Worm (Caenorhabditis elegans) whole organism, L4 larva: ENCODE results near the gene B0334.4.

ENCODE experiments used
- D1046.2 ChIP-seq: fragments of 200-800 bp; sonication (Bioruptor generic); IDR thresholded peaks from 2 replicates; pipeline ENCODE4 v1.3.6; 2022; ENCODE audit warnings: missing genetic modification characterization, missing compliant biosample characterization
- F10B5.3 ChIP-seq: sonication (generic microtip); optimal IDR thresholded peaks from 2 replicates; lab custom pipeline; 2016; ENCODE audit warnings: mild to moderate bottlenecking, missing genetic modification characterization, missing compliant biosample characterization
- F37D6.2 ChIP-seq: sonication (generic microtip); optimal IDR thresholded peaks from 2 replicates; lab custom pipeline; 2016; ENCODE audit warnings: mild to moderate bottlenecking, missing genetic modification characterization, missing compliant biosample characterization
- T26A8.4 ChIP-seq: fragments of 200-800 bp; sonication (Bioruptor generic); IDR thresholded peaks from 2 replicates; pipeline ENCODE4 v1.3.6; 2022; ENCODE audit warnings: missing genetic modification characterization, missing compliant biosample characterization
- Y105C5A.15 ChIP-seq: fragments of 200-800 bp; sonication (Bioruptor generic); IDR thresholded peaks from 2 replicates; pipeline ENCODE4 v1.3.6; 2022; ENCODE audit warnings: missing genetic modification characterization, missing compliant biosample characterization
- Y48G9A.11 ChIP-seq: fragments of 200-800 bp; sonication (Bioruptor generic); IDR thresholded peaks from 2 replicates; pipeline ENCODE4 v1.3.6; 2022; ENCODE audit warnings: missing genetic modification reagents, missing genetic modification characterization, missing compliant biosample characterization
- ZK337.2 ChIP-seq: fragments of 200-800 bp; sonication (Bioruptor generic); IDR thresholded peaks from 2 replicates; pipeline ENCODE4 v1.3.6; 2022; ENCODE audit warnings: missing genetic modification reagents, missing genetic modification characterization, missing compliant biosample characterization
- ZK546.5 ChIP-seq, 2 experiments: sonication (generic microtip); optimal IDR thresholded peaks; 2 replicates each; lab custom pipeline; 2017; ENCODE audit warnings: missing biosample characterization in 2 of 2, missing genetic modification characterization in 2 of 2
- attf-4 ChIP-seq: sonication (generic microtip); optimal IDR thresholded peaks from 3 replicates; lab custom pipeline; 2017; ENCODE audit warnings: missing biosample characterization, missing genetic modification characterization
- ceh-20 ChIP-seq: fragments of 200-800 bp; sonication (Bioruptor generic); IDR thresholded peaks from 2 replicates; pipeline ENCODE4 v1.3.6; 2022; ENCODE audit warnings: missing genetic modification reagents, missing genetic modification characterization, missing compliant biosample characterization
- ceh-82 ChIP-seq: sonication (generic microtip); optimal IDR thresholded peaks from 2 replicates; lab custom pipeline; 2017; ENCODE audit warnings: missing biosample characterization, missing genetic modification characterization
- ces-1 ChIP-seq: fragments of 150-350 bp; sonication (generic microtip); optimal IDR thresholded peaks from 4 replicates; lab custom pipeline; 2014; ENCODE audit warnings: missing biosample characterization, missing genetic modification reagents, missing genetic modification characterization
- daf-16 ChIP-seq, 3 experiments: sonication (generic microtip); optimal IDR thresholded peaks; 2 replicates each; lab custom pipeline; 2016 to 2017; ENCODE audit warnings: missing genetic modification characterization in 3 of 3, missing genetic modification reagents in 3 of 3, mild to moderate bottlenecking in 2 of 3, missing compliant biosample characterization in 2 of 3, missing biosample characterization in 1 of 3, moderate library complexity in 1 of 3
- daf-19 ChIP-seq: fragments of 200-800 bp; sonication (Bioruptor generic); conservative IDR thresholded peaks from 2 replicates; pipeline ENCODE4 v1.3.6; 2022; ENCODE audit warnings: missing genetic modification characterization, missing compliant biosample characterization
- dmd-8 ChIP-seq: fragments of 200-800 bp; sonication (Bioruptor generic); IDR thresholded peaks from 2 replicates; pipeline ENCODE4 v1.3.6; 2022; ENCODE audit warnings: missing genetic modification characterization, missing compliant biosample characterization
- dve-1 ChIP-seq: sonication (generic microtip); optimal IDR thresholded peaks from 2 replicates; lab custom pipeline; 2017; ENCODE audit warnings: antibody characterized with exemption, mild to moderate bottlenecking, missing genetic modification characterization, missing compliant biosample characterization; ENCODE audit not compliant: insufficient read depth
- egl-27 ChIP-seq: sonication (generic microtip); optimal IDR thresholded peaks from 3 replicates; lab custom pipeline; 2017; ENCODE audit warnings: missing biosample characterization, missing genetic modification reagents, missing genetic modification characterization
- egl-43 ChIP-seq: fragments of 200-800 bp; sonication (Bioruptor generic); IDR thresholded peaks from 2 replicates; pipeline ENCODE4 v1.3.6; 2022; ENCODE audit warnings: missing genetic modification reagents, missing genetic modification characterization, missing compliant biosample characterization
- fos-1 ChIP-seq: fragments of 150-350 bp; optimal IDR thresholded peaks from 2 replicates; lab custom pipeline; 2014; ENCODE audit warnings: missing biosample characterization, missing genetic modification characterization
- gei-8 ChIP-seq: fragments of 200-800 bp; sonication (Bioruptor generic); optimal IDR thresholded peaks from 2 replicates; lab custom pipeline; 2018; ENCODE audit warnings: mild to moderate bottlenecking, missing genetic modification characterization, missing compliant biosample characterization
- hlh-11 ChIP-seq: fragments of 200-800 bp; sonication (Bioruptor generic); optimal IDR thresholded peaks from 2 replicates; lab custom pipeline; 2018; ENCODE audit warnings: mild to moderate bottlenecking, missing genetic modification characterization, missing compliant biosample characterization
- lin-13 ChIP-seq: fragments of 150-350 bp; optimal IDR thresholded peaks from 2 replicates; lab custom pipeline; 2014; ENCODE audit warnings: missing biosample characterization, missing genetic modification reagents, missing genetic modification characterization
- lin-29 ChIP-seq: fragments of 200-800 bp; sonication (Bioruptor generic); IDR thresholded peaks from 2 replicates; pipeline ENCODE4 v1.3.6; 2022; ENCODE audit warnings: missing genetic modification reagents, missing genetic modification characterization, missing compliant biosample characterization
- lin-38 ChIP-seq: fragments of 200-800 bp; sonication (Bioruptor generic); IDR thresholded peaks from 2 replicates; pipeline ENCODE4 v1.3.6; 2022; ENCODE audit warnings: missing genetic modification reagents, missing genetic modification characterization, missing compliant biosample characterization
- lir-3 ChIP-seq: sonication (generic microtip); optimal IDR thresholded peaks from 2 replicates; lab custom pipeline; 2016; ENCODE audit warnings: mild to moderate bottlenecking, missing genetic modification characterization, missing compliant biosample characterization
- madf-9 ChIP-seq: fragments of 200-800 bp; sonication (Bioruptor generic); conservative IDR thresholded peaks from 2 replicates; pipeline ENCODE4 v1.3.6; 2022; ENCODE audit warnings: missing genetic modification reagents, missing genetic modification characterization, missing compliant biosample characterization
- mdl-1 ChIP-seq, 2 experiments: fragments of 150-350 bp in 1 of 2; sonication (generic microtip) in 1 of 2; optimal IDR thresholded peaks; 2 replicates each; lab custom pipeline; 2014 to 2017; ENCODE audit warnings: missing biosample characterization in 2 of 2, missing genetic modification characterization in 2 of 2
- mes-2 ChIP-seq: sonication (generic microtip); optimal IDR thresholded peaks from 2 replicates; lab custom pipeline; 2016; ENCODE audit warnings: missing genotype, mild to moderate bottlenecking, missing genetic modification characterization, missing compliant biosample characterization; ENCODE audit not compliant: poor library complexity, severe bottlenecking
- mxl-2 ChIP-seq: fragments of 200-800 bp; sonication (Bioruptor generic); conservative IDR thresholded peaks from 2 replicates; pipeline ENCODE4 v1.3.6; 2022; ENCODE audit warnings: missing genetic modification reagents, missing genetic modification characterization, missing compliant biosample characterization
- nhr-237 ChIP-seq: sonication (generic microtip); optimal IDR thresholded peaks from 2 replicates; lab custom pipeline; 2017; ENCODE audit warnings: missing biosample characterization, missing genetic modification characterization
- nhr-25 ChIP-seq: sonication (generic microtip); optimal IDR thresholded peaks from 2 replicates; lab custom pipeline; 2017; ENCODE audit warnings: missing genetic modification characterization, mild to moderate bottlenecking, missing compliant biosample characterization, antibody characterized with exemption, moderate library complexity, borderline replicate concordance; ENCODE audit not compliant: insufficient read depth
- pha-4 ChIP-seq, 2 experiments: fragments of 150-350 bp in 1 of 2; fragments of 200-800 bp in 1 of 2; sonication (Bioruptor generic) in 1 of 2; IDR thresholded peaks in 1 of 2; optimal IDR thresholded peaks in 1 of 2; 2 replicates each; pipeline versions ENCODE4 v1.3.6 to Lab custom; 2014 to 2022; ENCODE audit warnings: missing genetic modification characterization in 2 of 2, missing genetic modification reagents in 2 of 2, missing biosample characterization in 1 of 2, missing compliant biosample characterization in 1 of 2
- set-16 ChIP-seq: fragments of 200-800 bp; sonication (Bioruptor generic); IDR thresholded peaks from 2 replicates; pipeline ENCODE4 v1.3.6; 2022; ENCODE audit warnings: missing genetic modification reagents, missing genetic modification characterization, missing compliant biosample characterization
- skn-1 ChIP-seq: fragments of 150-350 bp; optimal IDR thresholded peaks from 2 replicates; lab custom pipeline; 2014; ENCODE audit warnings: missing biosample characterization, missing genetic modification characterization
- snpc-4 ChIP-seq: fragments of 150-350 bp; optimal IDR thresholded peaks from 2 replicates; lab custom pipeline; 2014; ENCODE audit warnings: missing biosample characterization, missing genetic modification characterization
- spr-3 ChIP-seq: fragments of 200-800 bp; sonication (Bioruptor generic); optimal IDR thresholded peaks from 2 replicates; lab custom pipeline; 2018; ENCODE audit warnings: mild to moderate bottlenecking, missing genetic modification characterization, missing compliant biosample characterization
- tag-97 ChIP-seq: fragments of 200-800 bp; sonication (Bioruptor generic); IDR thresholded peaks from 2 replicates; pipeline ENCODE4 v1.3.6; 2022; ENCODE audit warnings: missing genetic modification characterization, missing compliant biosample characterization
- unc-130 ChIP-seq: sonication (generic microtip); optimal IDR thresholded peaks from 2 replicates; lab custom pipeline; 2016; ENCODE audit warnings: missing genetic modification reagents, missing genetic modification characterization, missing compliant biosample characterization
- unc-62 ChIP-seq, 3 experiments: fragments of 150-350 bp in 1 of 3; sonication (generic microtip); optimal IDR thresholded peaks in 2 of 3; peaks in 1 of 3; 1 replicate in 1 of 3; 2 replicates in 2 of 3; lab custom pipeline; 2014 to 2017; ENCODE audit warnings: missing biosample characterization in 3 of 3, missing genetic modification characterization in 3 of 3, missing genetic modification reagents in 3 of 3, missing genotype in 1 of 3
- vab-7 ChIP-seq: fragments of 200-800 bp; sonication (Bioruptor generic); IDR thresholded peaks from 2 replicates; pipeline ENCODE4 v1.3.6; 2022; ENCODE audit warnings: missing genetic modification reagents, missing genetic modification characterization, missing compliant biosample characterization
- zip-2 ChIP-seq: fragments of 150-350 bp; optimal IDR thresholded peaks from 2 replicates; lab custom pipeline; 2014; ENCODE audit warnings: missing biosample characterization, missing genetic modification characterization
- ztf-11 ChIP-seq: fragments of 150-350 bp; optimal IDR thresholded peaks from 2 replicates; lab custom pipeline; 2014; ENCODE audit warnings: missing biosample characterization, missing genetic modification characterization

B0334.4 gene

DNA sequence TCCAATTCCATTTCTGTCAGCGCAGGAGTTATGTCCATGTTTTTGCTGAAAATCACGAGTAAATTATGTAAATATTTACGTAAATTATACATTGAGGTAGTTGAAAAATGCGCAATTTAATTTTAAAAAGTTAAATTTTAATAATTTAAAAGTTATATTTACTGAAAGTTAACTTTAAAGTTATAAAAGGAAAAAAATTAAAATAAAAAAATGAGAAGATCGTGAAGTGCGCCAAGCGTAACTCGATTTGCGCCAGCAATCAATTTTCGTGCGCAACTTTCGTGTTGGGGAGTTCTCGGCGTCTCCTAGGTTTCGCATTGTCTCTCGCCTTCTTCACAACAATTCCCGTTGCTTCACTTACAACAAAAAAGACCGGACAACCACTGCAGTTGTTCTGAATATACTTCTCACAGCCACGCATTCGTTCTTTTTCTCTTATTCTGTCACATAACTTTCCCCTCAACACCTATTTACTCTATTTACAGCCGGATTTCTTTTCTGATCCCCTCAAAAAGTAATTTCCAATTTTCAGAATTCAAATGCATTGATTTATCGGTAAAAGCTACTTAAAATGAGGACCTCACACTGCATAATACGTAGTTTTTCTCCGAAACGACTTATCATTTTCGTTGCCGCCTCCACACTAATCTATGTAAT lies 21.8 kb upstream of the B0334.4 start, which contains the start of the genes metl-1 and W02B12.11 (continued):
- TF ChIP-seq T26A8.4 (GFP tag; lab: Robert Waterston, UW) (peak; percentile 92), Y105C5A.15 (GFP tag; lab: Robert Waterston, UW) (no peak), mes-2 (tag; lab: Kevin White, UChicago) (peak; percentile 93), daf-16 (GFP tag; optimal IDR thresholded peaks at IDR 0.05; lab: Kevin White, UChicago) (peak in 1 of 2 experiments; percentile 35), daf-16 (tag; optimal IDR thresholded peaks at IDR 0.05; lab: Kevin White, UChicago) (peak; percentile 79)

- TF ChIP-seq lin-13 = no peak
- TF ChIP-seq egl-27 (tag; lab: Kevin White, UChicago) = no peak
- no peak for TF ChIP-seq nhr-25
- no peak for TF ChIP-seq set-16 (GFP tag; lab: Robert Waterston, UW)
- no peak for TF ChIP-seq mxl-2 (GFP tag; lab: Robert Waterston, UW)
- TF ChIP-seq unc-130 = no peak
- no peak for TF ChIP-seq Y48G9A.11
- TF ChIP-seq ceh-82 (tag; lab: Kevin White, UChicago) = no peak
- TF ChIP-seq D1046.2 (GFP tag; lab: Robert Waterston, UW) = no peak
- no peak for TF ChIP-seq lir-3 (tag; lab: Kevin White, UChicago)
- TF ChIP-seq pha-4 (GFP tag; IDR thresholded peaks at IDR 0.05; lab: Robert Waterston, UW) = no peak
- TF ChIP-seq pha-4 (tag; optimal IDR thresholded peaks at IDR 0.05; lab: Kevin White, UChicago) = no peak
These were observed 19.1 kb upstream of the B0334.4 start, which contains the start of gene W02B12.16 for ce11 chrII:11476410-11476809. TSS of gene W02B12.16 (minus strand) at chrII:11476510.

DNA sequence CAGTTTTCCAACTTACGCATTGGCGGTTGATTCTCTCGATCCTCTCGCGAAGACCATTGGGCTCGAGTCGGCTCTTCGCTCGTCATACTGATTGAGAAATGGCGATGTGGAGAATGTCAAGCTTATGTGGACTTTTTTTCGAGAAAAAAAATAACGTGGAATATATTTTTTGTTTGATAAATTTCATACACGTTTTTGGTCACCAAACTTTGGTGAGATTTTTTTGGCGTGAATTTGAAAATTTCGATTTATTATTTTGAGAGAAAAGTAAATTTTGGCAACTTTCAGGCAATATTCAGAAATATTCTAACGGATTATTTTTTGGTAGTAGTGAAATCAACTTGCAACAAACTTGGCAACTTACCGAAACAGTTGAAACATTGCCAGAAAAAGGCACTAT lies 16.4 kb upstream of the B0334.4 start, which contains the start of gene W02B12.12:
W02B12.12 (minus strand) TSS at position 101 of the 400 bp plus-strand sequence.
- TF ChIP-seq D1046.2 (GFP tag; lab: Robert Waterston, UW) = no peak
- TF ChIP-seq ceh-20 (GFP tag; lab: Robert Waterston, UW) = no peak
- no peak for TF ChIP-seq tag-97 (GFP tag; lab: Robert Waterston, UW)
- TF ChIP-seq unc-62 (GFP tag; optimal IDR thresholded peaks at IDR 0.05 in 1 of 2; lab: Kevin White, UChicago) = peak in 1 of 2 experiments; percentile 73
- TF ChIP-seq unc-62 (tag; optimal IDR thresholded peaks at IDR 0.05; lab: Kevin White, UChicago) = no peak
- TF ChIP-seq vab-7 (GFP tag; lab: Robert Waterston, UW) = no peak
- no peak for TF ChIP-seq ces-1 (GFP tag; lab: Kevin White, UChicago)
- no peak for TF ChIP-seq snpc-4 (tag; lab: Kevin White, UChicago)
- TF ChIP-seq lir-3 (tag; lab: Kevin White, UChicago) = no peak

- TF ChIP-seq spr-3 (GFP tag; lab: Kevin White, UChicago) = peak; percentile 87
- peak; percentile 91 for TF ChIP-seq ZK337.2
- no peak for TF ChIP-seq ztf-11
- peak; percentile 51 for TF ChIP-seq zip-2 (tag; lab: Kevin White, UChicago)
- no peak for TF ChIP-seq ZK546.5 (tag; optimal IDR thresholded peaks at IDR 0.05; lab: Kevin White, UChicago)
- TF ChIP-seq hlh-11 = peak; percentile 73
- peak; percentile 100 for TF ChIP-seq dmd-8 (GFP tag; lab: Robert Waterston, UW)
- TF ChIP-seq egl-43 (GFP tag; lab: Robert Waterston, UW) = peak; percentile 99
- peak; percentile 56; the same call in 1 of the 2 replicates for TF ChIP-seq set-16 (GFP tag; lab: Robert Waterston, UW)
- TF ChIP-seq tag-97 (GFP tag; lab: Robert Waterston, UW) = no peak
- TF ChIP-seq lin-29 (GFP tag; lab: Robert Waterston, UW) = peak; percentile 84
- no peak for TF ChIP-seq attf-4
- TF ChIP-seq daf-19 (GFP tag; lab: Robert Waterston, UW) = peak; percentile 97
- TF ChIP-seq snpc-4 (tag; lab: Kevin White, UChicago) = no peak
- no peak for TF ChIP-seq fos-1 (tag; lab: Kevin White, UChicago)
- peak; percentile 77 for TF ChIP-seq F10B5.3 (tag; lab: Kevin White, UChicago)
- peak; percentile 78 for TF ChIP-seq dve-1 (tag; lab: Kevin White, UChicago)
- peak; percentile 85 for TF ChIP-seq unc-130
- TF ChIP-seq D1046.2 (GFP tag; lab: Robert Waterston, UW) = peak; percentile 95
- peak; percentile 72 for TF ChIP-seq F37D6.2 (tag; lab: Kevin White, UChicago)
- TF ChIP-seq lin-38 (GFP tag; lab: Robert Waterston, UW) = peak; percentile 88
- TF ChIP-seq mdl-1 (tag; optimal IDR thresholded peaks at IDR 0.05; lab: Kevin White, UChicago) = peak; percentile 34 to 86
- no peak for TF ChIP-seq skn-1 (tag; lab: Kevin White, UChicago)
- TF ChIP-seq gei-8 = peak; percentile 84
- no peak for TF ChIP-seq nhr-237
- TF ChIP-seq madf-9 (GFP tag; lab: Robert Waterston, UW) = peak; percentile 94
These were observed 10.9 kb upstream of the B0334.4 start for ce11 chrII:11484600-11484999.
